Worm (Caenorhabditis elegans) whole organism, L3 larva: ENCODE data around the gene W02B3.4.
"Not testable (repeated sequence)": the region's sequence is repeated elsewhere in the genome, so short reads cannot be mapped to it uniquely, and the experiment has no call there.

Source experiments
- R02D3.7 ChIP-seq: fragments of 150-350 bp; optimal IDR thresholded peaks from 2 replicates; lab custom pipeline; 2014; ENCODE audit warnings: missing biosample characterization, missing genetic modification characterization
- ZK546.5 ChIP-seq: sonication (generic microtip); optimal IDR thresholded peaks from 2 replicates; lab custom pipeline; 2017; ENCODE audit warnings: missing biosample characterization, missing genetic modification characterization
- ceh-16 ChIP-seq: sonication (generic microtip); optimal IDR thresholded peaks from 2 replicates; lab custom pipeline; 2017; ENCODE audit warnings: missing biosample characterization, missing genetic modification characterization
- ceh-28 ChIP-seq: fragments of 150-350 bp; optimal IDR thresholded peaks from 2 replicates; lab custom pipeline; 2014; ENCODE audit warnings: missing biosample characterization, missing genetic modification reagents, missing genetic modification characterization
- ceh-82 ChIP-seq: fragments of 150-350 bp; optimal IDR thresholded peaks from 2 replicates; lab custom pipeline; 2014; ENCODE audit warnings: missing biosample characterization, missing genetic modification characterization
- daf-12 ChIP-seq: fragments of 150-350 bp; optimal IDR thresholded peaks from 2 replicates; lab custom pipeline; 2014; ENCODE audit warnings: missing biosample characterization, missing genetic modification reagents, missing genetic modification characterization
- egl-27 ChIP-seq: sonication (generic microtip); optimal IDR thresholded peaks from 4 replicates; lab custom pipeline; 2017; ENCODE audit warnings: missing biosample characterization, missing genetic modification reagents, missing genetic modification characterization
- egl-5 ChIP-seq: fragments of 150-350 bp; optimal IDR thresholded peaks from 2 replicates; lab custom pipeline; 2017; ENCODE audit warnings: missing biosample characterization, missing genetic modification reagents, missing genetic modification characterization, inconsistent platforms
- elt-1 ChIP-seq: fragments of 150-350 bp; optimal IDR thresholded peaks from 2 replicates; lab custom pipeline; 2014; ENCODE audit warnings: missing biosample characterization, missing genetic modification characterization
- elt-2 ChIP-seq: sonication (generic microtip); optimal IDR thresholded peaks from 2 replicates; lab custom pipeline; 2016; ENCODE audit warnings: missing genetic modification reagents, mild to moderate bottlenecking, missing genetic modification characterization, missing compliant biosample characterization
- elt-3 ChIP-seq, 3 experiments: fragments of 150-350 bp in 1 of 3; sonication (generic microtip) in 2 of 3; optimal IDR thresholded peaks; 2 replicates in 2 of 3; 4 replicates in 1 of 3; lab custom pipeline; 2014 to 2017; ENCODE audit warnings: missing biosample characterization in 3 of 3, missing genetic modification characterization in 3 of 3
- eor-1 ChIP-seq, 2 experiments: fragments of 150-350 bp; optimal IDR thresholded peaks; 2 replicates each; lab custom pipeline; 2014 to 2018; ENCODE audit warnings: missing biosample characterization in 2 of 2, missing genetic modification characterization in 2 of 2
- fkh-10 ChIP-seq: sonication (generic microtip); optimal IDR thresholded peaks from 2 replicates; lab custom pipeline; 2017; ENCODE audit warnings: missing biosample characterization, missing genetic modification reagents, missing genetic modification characterization
- fkh-2 ChIP-seq: fragments of 150-350 bp; optimal IDR thresholded peaks from 2 replicates; lab custom pipeline; 2014; ENCODE audit warnings: missing biosample characterization, missing genetic modification reagents, missing genetic modification characterization
- fos-1 ChIP-seq: fragments of 150-350 bp; optimal IDR thresholded peaks from 2 replicates; lab custom pipeline; 2014; ENCODE audit warnings: missing biosample characterization, missing genetic modification characterization
- hmg-11 ChIP-seq: sonication (generic microtip); optimal IDR thresholded peaks from 2 replicates; lab custom pipeline; 2016; ENCODE audit warnings: missing genetic modification characterization, missing compliant biosample characterization
- lsy-12 ChIP-seq: sonication (generic microtip); optimal IDR thresholded peaks from 2 replicates; lab custom pipeline; 2016; ENCODE audit warnings: mild to moderate bottlenecking, missing genetic modification characterization, missing compliant biosample characterization
- mml-1 ChIP-seq: fragments of 150-350 bp; sonication (generic microtip); optimal IDR thresholded peaks from 3 replicates; lab custom pipeline; 2014; ENCODE audit warnings: missing biosample characterization, missing genetic modification characterization
- nfya-1 ChIP-seq: sonication (generic microtip); optimal IDR thresholded peaks from 2 replicates; lab custom pipeline; 2017; ENCODE audit warnings: missing genetic modification characterization, mild to moderate bottlenecking, missing compliant biosample characterization, antibody characterized with exemption, moderate library complexity; ENCODE audit not compliant: insufficient read depth
- nhr-11 ChIP-seq: fragments of 150-350 bp; optimal IDR thresholded peaks from 2 replicates; lab custom pipeline; 2014; ENCODE audit warnings: missing biosample characterization, missing genetic modification characterization
- nhr-12 ChIP-seq: fragments of 150-350 bp; optimal IDR thresholded peaks from 2 replicates; lab custom pipeline; 2014; ENCODE audit warnings: missing biosample characterization, missing genetic modification characterization
- nhr-25 ChIP-seq: sonication (generic microtip); optimal IDR thresholded peaks from 2 replicates; lab custom pipeline; 2017; ENCODE audit warnings: missing biosample characterization, missing genetic modification characterization
- nhr-28 ChIP-seq: fragments of 150-350 bp; optimal IDR thresholded peaks from 2 replicates; lab custom pipeline; 2014; ENCODE audit warnings: missing biosample characterization, missing genetic modification characterization
- nhr-43 ChIP-seq: sonication (generic microtip); optimal IDR thresholded peaks from 2 replicates; lab custom pipeline; 2016; ENCODE audit warnings: mild to moderate bottlenecking, missing genetic modification characterization, missing compliant biosample characterization; ENCODE audit not compliant: poor library complexity, severe bottlenecking
- nhr-67 ChIP-seq: fragments of 150-350 bp; optimal IDR thresholded peaks from 2 replicates; lab custom pipeline; 2014; ENCODE audit warnings: missing biosample characterization, missing genetic modification characterization
- nhr-76 ChIP-seq: fragments of 150-350 bp; sonication (generic microtip); optimal IDR thresholded peaks from 5 replicates; lab custom pipeline; 2014; ENCODE audit warnings: missing biosample characterization, missing genetic modification characterization
- nhr-77 ChIP-seq: fragments of 150-350 bp; optimal IDR thresholded peaks from 2 replicates; lab custom pipeline; 2014; ENCODE audit warnings: missing biosample characterization, missing genetic modification characterization
- pha-4 ChIP-seq: fragments of 150-350 bp; optimal IDR thresholded peaks from 2 replicates; lab custom pipeline; 2014; ENCODE audit warnings: missing biosample characterization, missing genetic modification reagents, missing genetic modification characterization
- sea-2 ChIP-seq: fragments of 150-350 bp; sonication (generic microtip); optimal IDR thresholded peaks from 4 replicates; lab custom pipeline; 2014; ENCODE audit warnings: missing biosample characterization, missing genetic modification reagents, missing genetic modification characterization
- skn-1 ChIP-seq: fragments of 150-350 bp; optimal IDR thresholded peaks from 2 replicates; lab custom pipeline; 2014; ENCODE audit warnings: missing biosample characterization, missing genetic modification characterization
- snpc-4 ChIP-seq: fragments of 150-350 bp; optimal IDR thresholded peaks from 2 replicates; lab custom pipeline; 2014; ENCODE audit warnings: missing biosample characterization, missing genetic modification characterization
- tbx-2 ChIP-seq: sonication (generic microtip); optimal IDR thresholded peaks from 2 replicates; lab custom pipeline; 2016; ENCODE audit warnings: mild to moderate bottlenecking, missing genetic modification characterization, missing compliant biosample characterization
- unc-39 ChIP-seq: sonication (generic microtip); optimal IDR thresholded peaks from 4 replicates; lab custom pipeline; 2017; ENCODE audit warnings: missing biosample characterization, missing genetic modification characterization
- unc-62 ChIP-seq: fragments of 150-350 bp; sonication (generic microtip); optimal IDR thresholded peaks from 4 replicates; lab custom pipeline; 2014; ENCODE audit warnings: missing biosample characterization, missing genetic modification reagents, missing genetic modification characterization
- zag-1 ChIP-seq: fragments of 150-350 bp; optimal IDR thresholded peaks from 2 replicates; lab custom pipeline; 2014; ENCODE audit warnings: missing biosample characterization, missing genetic modification characterization
- ztf-11 ChIP-seq: fragments of 150-350 bp; optimal IDR thresholded peaks from 2 replicates; lab custom pipeline; 2014; ENCODE audit warnings: missing biosample characterization, missing genetic modification characterization
- ztf-4 ChIP-seq: fragments of 150-350 bp; optimal IDR thresholded peaks from 2 replicates; lab custom pipeline; 2014; ENCODE audit warnings: missing biosample characterization, missing genetic modification characterization

W02B3.4 gene

ce11 chrIII:698814-699213 lies 15.6 kb upstream of the W02B3.4 start:
- no peak for TF ChIP-seq mml-1 (tag; lab: Kevin White, UChicago)
- TF ChIP-seq egl-27, result no peak
- TF ChIP-seq nhr-76 (tag; lab: Kevin White, UChicago), result no peak
- TF ChIP-seq snpc-4 (tag; lab: Kevin White, UChicago), result no peak
- no peak for TF ChIP-seq eor-1 (tag; optimal IDR thresholded peaks at IDR 0.05; lab: Kevin White, UChicago)
- TF ChIP-seq sea-2, result no peak
- TF ChIP-seq fkh-2, result no peak
- TF ChIP-seq nhr-28 (tag; lab: Kevin White, UChicago), result no peak
- no peak for TF ChIP-seq elt-2 (tag; lab: Kevin White, UChicago)
- no peak for TF ChIP-seq R02D3.7 (tag; lab: Kevin White, UChicago)
- no peak for TF ChIP-seq ceh-16 (tag; lab: Kevin White, UChicago)
- TF ChIP-seq hmg-11 (tag; lab: Kevin White, UChicago), result no peak

- no peak for TF ChIP-seq mml-1 (tag; lab: Kevin White, UChicago)
- TF ChIP-seq ztf-4, result no peak
- TF ChIP-seq nhr-12 (tag; lab: Kevin White, UChicago), result no peak
- TF ChIP-seq ztf-11, result no peak
- TF ChIP-seq ZK546.5 (tag; lab: Kevin White, UChicago), result no peak
- TF ChIP-seq elt-3 (tag; optimal IDR thresholded peaks at IDR 0.05; lab: Kevin White, UChicago), result no peak
- no peak for TF ChIP-seq ceh-82
- no peak for TF ChIP-seq snpc-4 (tag; lab: Kevin White, UChicago)
- no peak for TF ChIP-seq nhr-67 (tag; lab: Kevin White, UChicago)
Observed at ce11 chrIII:696372-696771, 13.2 kb upstream of the W02B3.4 start, which contains the start of gene sel-15. sel-15 (minus strand) TSS chrIII:696472.

ce11 chrIII:691933-692332 lies 8.7 kb upstream of the W02B3.4 start, which contains the start of gene W02B3.7:
W02B3.7 (minus strand) TSS chrIII:692033.
- TF ChIP-seq elt-1 (tag; lab: Kevin White, UChicago), result no peak
- TF ChIP-seq tbx-2 (tag; lab: Kevin White, UChicago), result no peak
- TF ChIP-seq egl-27, result no peak
- no peak for TF ChIP-seq lsy-12 (tag; lab: Kevin White, UChicago)
- no peak for TF ChIP-seq fkh-10 (GFP tag; lab: Kevin White, UChicago)
- no peak for TF ChIP-seq nhr-25
- TF ChIP-seq skn-1 (tag; lab: Kevin White, UChicago), result no peak
- no peak for TF ChIP-seq nhr-76 (tag; lab: Kevin White, UChicago)
- no peak for TF ChIP-seq ceh-82
- TF ChIP-seq nfya-1, result no peak
- TF ChIP-seq mml-1 (tag; lab: Kevin White, UChicago), result no peak
- TF ChIP-seq ceh-16 (tag; lab: Kevin White, UChicago), result no peak
- TF ChIP-seq pha-4 (tag; lab: Kevin White, UChicago), result no peak
- TF ChIP-seq nhr-11 (tag; lab: Kevin White, UChicago), result no peak
- TF ChIP-seq eor-1 (tag; optimal IDR thresholded peaks at IDR 0.05; lab: Kevin White, UChicago), result no peak
- no peak for TF ChIP-seq ztf-4
- no peak for TF ChIP-seq nhr-43

- TF ChIP-seq nhr-77 (tag; lab: Kevin White, UChicago); fkh-2; sea-2: not testable (repeated sequence)
- TF ChIP-seq, all 47 proteins: peak for 0; not testable (repeated sequence) for 47
Observed at ce11 chrIII:688869-689268, 5.7 kb upstream of the W02B3.4 start, which contains the start of gene elf-1. elf-1 (plus strand) TSS chrIII:689169.

ce11 chrIII:688083-688482 lies 4.9 kb upstream of the W02B3.4 start:
- TF ChIP-seq hmg-11 (tag; lab: Kevin White, UChicago), result no peak
- TF ChIP-seq egl-5 (tag; lab: Kevin White, UChicago), result no peak
- no peak for TF ChIP-seq fos-1 (tag; lab: Kevin White, UChicago)
- no peak for TF ChIP-seq unc-39 (tag; lab: Kevin White, UChicago)
- no peak for TF ChIP-seq sea-2
- TF ChIP-seq R02D3.7 (tag; lab: Kevin White, UChicago), result no peak

ce11 chrIII:675822-676221 lies 7.4 kb downstream of the W02B3.4 start, which contains the start of gene grk-2:
grk-2 (plus strand) TSS chrIII:676122.
- TF ChIP-seq R02D3.7 (tag; lab: Kevin White, UChicago) (no peak), ceh-28 (tag; lab: Kevin White, UChicago) (no peak), nhr-77 (tag; lab: Kevin White, UChicago) (no peak), nhr-43 (no peak), elt-2 (tag; lab: Kevin White, UChicago) (no peak), daf-12 (tag; lab: Kevin White, UChicago) (no peak), unc-62 (GFP tag; lab: Kevin White, UChicago) (no peak), zag-1 (tag; lab: Kevin White, UChicago) (no peak), unc-39 (tag; lab: Kevin White, UChicago) (no peak), snpc-4 (tag; lab: Kevin White, UChicago) (no peak), ceh-82 (no peak)
